Worm (Caenorhabditis elegans) whole organism, L4 larva: ENCODE results near the gene hlh-3.

Experiments used
- F37D6.2 ChIP-seq: sonication (generic microtip); optimal IDR thresholded peaks from 2 replicates; lab custom pipeline; 2016; ENCODE audit warnings: mild to moderate bottlenecking, missing genetic modification characterization, missing compliant biosample characterization
- aly-2 ChIP-seq: sonication (generic microtip); optimal IDR thresholded peaks from 2 replicates; lab custom pipeline; 2018; ENCODE audit warnings: missing biosample characterization, missing genetic modification characterization
- ama-1 ChIP-seq: fragments of 150-350 bp; optimal IDR thresholded peaks from 2 replicates; lab custom pipeline; 2014; ENCODE audit warnings: inconsistent platforms, mixed read lengths
- ces-1 ChIP-seq: fragments of 150-350 bp; sonication (generic microtip); optimal IDR thresholded peaks from 4 replicates; lab custom pipeline; 2014; ENCODE audit warnings: missing biosample characterization, missing genetic modification reagents, missing genetic modification characterization
- dmd-9 ChIP-seq: fragments of 200-800 bp; sonication (Bioruptor generic); IDR thresholded peaks from 2 replicates; pipeline ENCODE4 v1.3.6; 2022; ENCODE audit warnings: missing genetic modification reagents, missing genetic modification characterization, missing compliant biosample characterization
- dve-1 ChIP-seq: sonication (generic microtip); optimal IDR thresholded peaks from 2 replicates; lab custom pipeline; 2017; ENCODE audit warnings: antibody characterized with exemption, mild to moderate bottlenecking, missing genetic modification characterization, missing compliant biosample characterization; ENCODE audit not compliant: insufficient read depth
- egl-27 ChIP-seq: sonication (generic microtip); optimal IDR thresholded peaks from 3 replicates; lab custom pipeline; 2017; ENCODE audit warnings: missing biosample characterization, missing genetic modification reagents, missing genetic modification characterization
- gei-8 ChIP-seq: fragments of 200-800 bp; sonication (Bioruptor generic); optimal IDR thresholded peaks from 2 replicates; lab custom pipeline; 2018; ENCODE audit warnings: mild to moderate bottlenecking, missing genetic modification characterization, missing compliant biosample characterization
- lin-13 ChIP-seq: fragments of 150-350 bp; optimal IDR thresholded peaks from 2 replicates; lab custom pipeline; 2014; ENCODE audit warnings: missing biosample characterization, missing genetic modification reagents, missing genetic modification characterization
- lir-3 ChIP-seq: sonication (generic microtip); optimal IDR thresholded peaks from 2 replicates; lab custom pipeline; 2016; ENCODE audit warnings: mild to moderate bottlenecking, missing genetic modification characterization, missing compliant biosample characterization
- mdl-1 ChIP-seq, 2 experiments: fragments of 150-350 bp in 1 of 2; sonication (generic microtip) in 1 of 2; optimal IDR thresholded peaks; 2 replicates each; lab custom pipeline; 2014 to 2017; ENCODE audit warnings: missing biosample characterization in 2 of 2, missing genetic modification characterization in 2 of 2
- mxl-2 ChIP-seq: fragments of 200-800 bp; sonication (Bioruptor generic); conservative IDR thresholded peaks from 2 replicates; pipeline ENCODE4 v1.3.6; 2022; ENCODE audit warnings: missing genetic modification reagents, missing genetic modification characterization, missing compliant biosample characterization
- mxl-3 ChIP-seq: fragments of 200-800 bp; sonication (Bioruptor generic); optimal IDR thresholded peaks from 2 replicates; lab custom pipeline; 2018; ENCODE audit warnings: mild to moderate bottlenecking, missing genetic modification characterization, missing compliant biosample characterization
- nhr-237 ChIP-seq: sonication (generic microtip); optimal IDR thresholded peaks from 2 replicates; lab custom pipeline; 2017; ENCODE audit warnings: missing biosample characterization, missing genetic modification characterization

DNA sequence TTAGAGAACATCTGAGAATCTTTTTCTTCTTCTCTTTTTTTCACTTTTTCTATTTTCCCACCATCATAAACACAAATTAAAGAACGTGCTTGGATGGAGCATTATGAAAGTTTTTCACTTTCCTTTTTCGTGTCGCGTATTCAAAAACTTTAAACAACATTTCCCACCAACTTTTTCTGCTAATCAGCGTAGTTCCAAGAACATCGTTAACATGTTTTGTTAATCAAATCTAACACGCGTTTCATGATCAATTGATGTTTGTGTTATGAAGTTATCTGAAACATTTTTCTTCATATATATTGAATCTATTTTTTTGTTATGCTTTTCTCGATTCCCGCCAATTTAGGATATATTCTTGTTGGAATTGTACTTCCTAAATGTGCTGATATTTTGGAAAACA, 29.2 kb downstream of the hlh-3 start:
- TF ChIP-seq lin-13 (no peak), gei-8 (GFP tag; lab: Kevin White, UChicago) (no peak), nhr-237 (no peak), aly-2 (tag; lab: Kevin White, UChicago) (no peak), ama-1 (no peak), dmd-9 (GFP tag; lab: Robert Waterston, UW) (no peak), mxl-2 (GFP tag; lab: Robert Waterston, UW) (no peak), ces-1 (GFP tag; lab: Kevin White, UChicago) (no peak), mdl-1 (tag; optimal IDR thresholded peaks at IDR 0.05; lab: Kevin White, UChicago) (no peak), F37D6.2 (tag; lab: Kevin White, UChicago) (no peak), mxl-3 (GFP tag; lab: Kevin White, UChicago) (no peak), dve-1 (tag; lab: Kevin White, UChicago) (no peak), lir-3 (no peak), egl-27 (tag; lab: Kevin White, UChicago) (no peak)
